Fruit fly (Drosophila melanogaster) whole organism, embryonic: ENCODE data around the gene salr.

Experiments
- Abd-B ChIP-seq: fragments of 200-800 bp; sonication (Bioruptor generic); optimal IDR thresholded peaks from 2 replicates; lab custom pipeline; 2018; ENCODE audit warnings: missing biosample characterization, mild to moderate bottlenecking, missing genetic modification characterization, moderate library complexity
- Awh ChIP-seq: fragments of 200-800 bp; sonication (Bioruptor generic); IDR thresholded peaks from 2 replicates; pipeline ENCODE4, ENCODE4 v1.3.6; 2022; ENCODE audit warnings: missing biosample characterization, missing genetic modification characterization
- CG10209 ChIP-seq: fragments of 200-800 bp; sonication (Bioruptor generic); optimal IDR thresholded peaks from 3 replicates; lab custom pipeline; 2017; ENCODE audit warnings: missing biosample characterization, mild to moderate bottlenecking, missing genetic modification characterization, missing genetic modification reagents
- CG11398 ChIP-seq: fragments of 200-800 bp; sonication (Bioruptor generic); optimal IDR thresholded peaks from 2 replicates; lab custom pipeline; 2016; ENCODE audit warnings: missing biosample characterization, missing genetic modification characterization
- CG12659 ChIP-seq: fragments of 200-800 bp; sonication (Bioruptor generic); optimal IDR thresholded peaks from 3 replicates; lab custom pipeline; 2017; ENCODE audit warnings: mild to moderate bottlenecking, missing biosample characterization, missing genetic modification reagents, missing genetic modification characterization
- CG12942 ChIP-seq: fragments of 200-800 bp; sonication (Bioruptor generic); optimal IDR thresholded peaks from 3 replicates; lab custom pipeline; 2016; ENCODE audit warnings: missing biosample characterization, missing genetic modification characterization
- CG17912 ChIP-seq: fragments of 200-800 bp; sonication (Bioruptor generic); optimal IDR thresholded peaks from 2 replicates; lab custom pipeline; 2018; ENCODE audit warnings: missing biosample characterization, mild to moderate bottlenecking, missing genetic modification characterization
- CG2202 ChIP-seq: fragments of 200-800 bp; sonication (Bioruptor generic); optimal IDR thresholded peaks from 2 replicates; lab custom pipeline; 2018; ENCODE audit warnings: missing biosample characterization, mild to moderate bottlenecking, missing genetic modification characterization
- CG30020 ChIP-seq: fragments of 200-800 bp; optimal IDR thresholded peaks from 2 replicates; lab custom pipeline; 2019; ENCODE audit warnings: missing biosample characterization, mild to moderate bottlenecking, missing genetic modification characterization, moderate library complexity
- CG6175 ChIP-seq: fragments of 200-800 bp; sonication (Bioruptor generic); IDR thresholded peaks from 3 replicates; pipeline ENCODE4 v1.3.6; 2022; ENCODE audit warnings: missing biosample characterization, missing genetic modification characterization
- CG6765 ChIP-seq: fragments of 200-800 bp; sonication (Bioruptor generic); optimal IDR thresholded peaks from 3 replicates; lab custom pipeline; 2017; ENCODE audit warnings: missing biosample characterization, mild to moderate bottlenecking, missing genetic modification characterization
- CG7271 ChIP-seq: fragments of 200-800 bp; sonication (Bioruptor generic); optimal IDR thresholded peaks from 2 replicates; lab custom pipeline; 2018; ENCODE audit warnings: missing biosample characterization, mild to moderate bottlenecking, missing genetic modification characterization, moderate library complexity
- CG7839 ChIP-seq: fragments of 200-800 bp; sonication (Bioruptor generic); optimal IDR thresholded peaks from 3 replicates; lab custom pipeline; 2018; ENCODE audit warnings: missing biosample characterization, mild to moderate bottlenecking, missing genetic modification characterization, moderate library complexity
- CG8281 ChIP-seq: fragments of 200-800 bp; sonication (Bioruptor generic); optimal IDR thresholded peaks from 2 replicates; lab custom pipeline; 2018; ENCODE audit warnings: missing biosample characterization, mild to moderate bottlenecking, missing genetic modification characterization, moderate library complexity
- Dp ChIP-seq: fragments of 200-800 bp; sonication (Bioruptor generic); optimal IDR thresholded peaks from 2 replicates; lab custom pipeline; 2018; ENCODE audit warnings: missing biosample characterization, mild to moderate bottlenecking, missing genetic modification characterization, moderate library complexity
- Fer1 ChIP-seq: fragments of 200-800 bp; sonication (Bioruptor generic); optimal IDR thresholded peaks from 2 replicates; lab custom pipeline; 2017; ENCODE audit warnings: missing biosample characterization, mild to moderate bottlenecking, missing genetic modification characterization
- H2.0 ChIP-seq: fragments of 200-800 bp; sonication (Bioruptor generic); IDR thresholded peaks from 2 replicates; pipeline ENCODE4 v1.3.6; 2022; ENCODE audit warnings: missing biosample characterization, missing genetic modification characterization
- Hey ChIP-seq: fragments of 200-800 bp; sonication (Bioruptor generic); optimal IDR thresholded peaks from 3 replicates; lab custom pipeline; 2018; ENCODE audit warnings: missing biosample characterization, mild to moderate bottlenecking, missing genetic modification characterization
- Jarid2 ChIP-seq: fragments of 200-800 bp; sonication (Bioruptor generic); optimal IDR thresholded peaks from 3 replicates; lab custom pipeline; 2017; ENCODE audit warnings: mild to moderate bottlenecking, missing biosample characterization, missing genetic modification reagents, missing genetic modification characterization
- Lpt ChIP-seq: fragments of >200 bp; optimal IDR thresholded peaks from 2 replicates; lab custom pipeline; 2018; ENCODE audit warnings: missing biosample characterization, missing genetic modification characterization
- Ptx1 ChIP-seq: fragments of 200-800 bp; sonication (Bioruptor generic); IDR thresholded peaks from 2 replicates; pipeline ENCODE4 v1.3.6; 2022; ENCODE audit warnings: missing biosample characterization, missing genetic modification characterization
- Sry-δ ChIP-seq: fragments of 200-800 bp; sonication (Bioruptor generic); optimal IDR thresholded peaks from 2 replicates; lab custom pipeline; 2016; ENCODE audit warnings: missing biosample characterization, missing genetic modification characterization
- TFAM ChIP-seq: fragments of 200-800 bp; sonication (Bioruptor generic); optimal IDR thresholded peaks from 2 replicates; lab custom pipeline; 2017; ENCODE audit warnings: missing biosample characterization, missing genetic modification characterization, inconsistent platforms
- Xbp1 ChIP-seq: fragments of 200-800 bp; sonication (Bioruptor generic); optimal IDR thresholded peaks from 3 replicates; lab custom pipeline; 2016; ENCODE audit warnings: missing biosample characterization, mild to moderate bottlenecking, missing genetic modification characterization
- bbx ChIP-seq: fragments of 200-800 bp; sonication (Bioruptor generic); IDR thresholded peaks from 2 replicates; pipeline ENCODE4 v1.3.6; 2022; ENCODE audit warnings: missing biosample characterization, missing genetic modification characterization; ENCODE audit not compliant: partially characterized antibody
- cad ChIP-seq: fragments of >200 bp; optimal IDR thresholded peaks from 2 replicates; lab custom pipeline; 2017; ENCODE audit warnings: missing biosample characterization, missing genetic modification characterization
- crc ChIP-seq: fragments of 200-800 bp; sonication (Bioruptor generic); optimal IDR thresholded peaks from 2 replicates; lab custom pipeline; 2016; ENCODE audit warnings: missing biosample characterization, missing genetic modification characterization
- dati ChIP-seq: fragments of 200-800 bp; sonication (Bioruptor generic); IDR thresholded peaks from 2 replicates; pipeline ENCODE4 v1.3.6; 2022; ENCODE audit warnings: missing biosample characterization, missing genetic modification characterization
- dmrt11E ChIP-seq: fragments of 200-800 bp; sonication (Bioruptor generic); optimal IDR thresholded peaks from 3 replicates; lab custom pipeline; 2018; ENCODE audit warnings: missing biosample characterization, mild to moderate bottlenecking, missing genetic modification characterization, moderate library complexity
- en ChIP-seq: fragments of 200-800 bp; sonication (Bioruptor generic); optimal IDR thresholded peaks from 2 replicates; lab custom pipeline; 2016; ENCODE audit warnings: missing biosample characterization, missing genetic modification characterization
- fd96Cb ChIP-seq: fragments of 200-800 bp; sonication (Bioruptor generic); optimal IDR thresholded peaks from 2 replicates; lab custom pipeline; 2018; ENCODE audit warnings: missing biosample characterization, mild to moderate bottlenecking, missing genetic modification characterization, moderate library complexity
- gcm2 ChIP-seq: fragments of 200-800 bp; sonication (Bioruptor generic); optimal IDR thresholded peaks from 2 replicates; lab custom pipeline; 2016; ENCODE audit warnings: missing biosample characterization, missing genetic modification characterization
- gfzf ChIP-seq: fragments of 200-800 bp; sonication (Bioruptor generic); optimal IDR thresholded peaks from 2 replicates; lab custom pipeline; 2016; ENCODE audit warnings: missing biosample characterization, mild to moderate bottlenecking, missing genetic modification characterization, moderate library complexity
- grn ChIP-seq: fragments of 200-800 bp; sonication (Bioruptor generic); optimal IDR thresholded peaks from 3 replicates; lab custom pipeline; 2017; ENCODE audit warnings: missing biosample characterization, missing genetic modification characterization
- insv ChIP-seq, 2 experiments: fragments of 200-800 bp; sonication (Bioruptor generic); optimal IDR thresholded peaks; 3 replicates each; lab custom pipeline; 2016 to 2018; ENCODE audit warnings: missing biosample characterization in 2 of 2, missing genetic modification characterization in 2 of 2
- kay ChIP-seq: fragments of 200-800 bp; sonication (Bioruptor generic); optimal IDR thresholded peaks from 2 replicates; lab custom pipeline; 2016; ENCODE audit warnings: missing biosample characterization, missing genetic modification characterization
- lilli ChIP-seq: fragments of 200-800 bp; sonication (Bioruptor generic); optimal IDR thresholded peaks from 3 replicates; lab custom pipeline; 2016; ENCODE audit warnings: missing biosample characterization, missing genetic modification characterization
- pita ChIP-seq: fragments of 200-800 bp; sonication (Bioruptor generic); optimal IDR thresholded peaks from 2 replicates; lab custom pipeline; 2017; ENCODE audit warnings: missing biosample characterization, mild to moderate bottlenecking, missing genetic modification characterization
- pros ChIP-seq: fragments of 200-800 bp; sonication (Bioruptor generic); optimal IDR thresholded peaks from 3 replicates; lab custom pipeline; 2019; ENCODE audit warnings: missing biosample characterization, mild to moderate bottlenecking, missing genetic modification characterization, moderate library complexity
- sens-2 ChIP-seq: fragments of 200-800 bp; sonication (Bioruptor generic); IDR thresholded peaks from 2 replicates; pipeline ENCODE4 v1.3.6; 2022; ENCODE audit warnings: missing biosample characterization, missing genetic modification characterization
- ssp ChIP-seq: fragments of 200-800 bp; sonication (Bioruptor generic); IDR thresholded peaks from 2 replicates; pipeline ENCODE4 v1.3.6; 2022; ENCODE audit warnings: missing biosample characterization, missing genetic modification characterization
- tgo ChIP-seq: fragments of 200-800 bp; sonication (Bioruptor generic); IDR thresholded peaks from 3 replicates; pipeline ENCODE4 v1.3.6; 2022; ENCODE audit warnings: missing biosample characterization, missing genetic modification characterization
- tll ChIP-seq, 2 experiments: fragments of 200-800 bp in 1 of 2; fragments of >200 bp in 1 of 2; sonication (Bioruptor generic) in 1 of 2; optimal IDR thresholded peaks; 2 replicates each; lab custom pipeline; 2017 to 2019; ENCODE audit warnings: missing biosample characterization in 2 of 2, missing genetic modification characterization in 2 of 2, mild to moderate bottlenecking in 1 of 2, moderate library complexity in 1 of 2
- trh ChIP-seq: fragments of 200-800 bp; sonication (Bioruptor generic); optimal IDR thresholded peaks from 2 replicates; lab custom pipeline; 2016; ENCODE audit warnings: missing biosample characterization, missing genetic modification characterization
- zen ChIP-seq: fragments of 200-800 bp; sonication (Bioruptor generic); optimal IDR thresholded peaks from 3 replicates; lab custom pipeline; 2018; ENCODE audit warnings: missing biosample characterization, mild to moderate bottlenecking, missing genetic modification characterization, moderate library complexity

Gene salr

DNA sequence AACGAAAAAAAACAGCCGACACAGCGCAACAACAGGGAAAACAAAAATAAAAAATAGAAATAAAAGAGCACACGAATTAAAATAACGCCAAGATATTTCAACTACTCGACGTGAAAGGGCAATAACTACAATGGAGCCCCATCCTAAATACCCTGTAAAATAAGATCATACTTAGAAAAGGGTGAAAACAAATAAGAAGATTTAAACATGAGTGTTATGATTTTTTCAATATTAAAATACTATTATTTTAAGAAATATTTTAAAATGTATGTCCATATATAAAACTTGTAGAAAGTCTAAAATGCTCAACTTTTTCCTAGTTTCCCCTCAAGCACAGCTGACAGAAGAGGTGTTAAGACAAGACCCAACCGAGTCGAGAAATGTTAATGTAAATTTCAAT, 17.7 kb upstream of the salr start (continued):
- TF ChIP-seq gfzf (GFP tag; lab: Kevin White, UChicago) (no peak), tgo (peak; percentile 16; the same call in 1 of the 3 replicates), CG12942 (no peak), CG17912 (GFP tag; lab: Kevin White, UChicago) (no peak), CG7839 (tag; lab: Kevin White, UChicago) (peak; percentile 45), Fer1 (GFP tag; lab: Kevin White, UChicago) (no peak), Jarid2 (GFP tag; lab: Kevin White, UChicago) (no peak), Hey (no peak), Xbp1 (peak; percentile 30), CG6765 (no peak), CG2202 (tag; lab: Kevin White, UChicago) (peak; percentile 31), ssp (GFP tag; lab: Robert Waterston, UW) (no peak), en (GFP tag; lab: Kevin White, UChicago) (no peak), CG12659 (no peak), CG10209 (no peak), H2.0 (GFP tag; lab: Robert Waterston, UW) (0 out of 2 replicates have a peak, but pooled peaks have one; percentile 7), Lpt (GFP tag; lab: Kevin White, UChicago) (no peak), fd96Cb (peak; percentile 34), TFAM (GFP tag; lab: Kevin White, UChicago) (no peak), CG30020 (tag; lab: Kevin White, UChicago) (no peak), insv (GFP tag; optimal IDR thresholded peaks at IDR 0.05; lab: Kevin White, UChicago) (no peak), trh (GFP tag; lab: Kevin White, UChicago) (no peak), lilli (no peak), Awh (GFP tag; lab: Robert Waterston, UW) (no peak), bbx (GFP tag; lab: Robert Waterston, UW) (no peak), dmrt11E (peak; percentile 73), CG8281 (tag; lab: Kevin White, UChicago) (no peak), gcm2 (no peak), CG6175 (no peak), Abd-B (GFP tag; lab: Kevin White, UChicago) (no peak), Ptx1 (GFP tag; lab: Robert Waterston, UW) (peak; percentile 34; the same call in 1 of the 2 replicates), dati (GFP tag; lab: Robert Waterston, UW) (no peak), kay (GFP tag; lab: Kevin White, UChicago) (no peak), sens-2 (no peak), pita (GFP tag; lab: Kevin White, UChicago) (no peak)
- TF ChIP-seq, all 482 proteins: peak for 71

dm6 chr2L:11343218-11343617, 15.5 kb upstream of the salr start, which contains the start of gene CG14926:
Gene CG14926 (minus strand): TSS chr2L:11343318.
- TF ChIP-seq grn (peak; percentile 3), pros (GFP tag; lab: Kevin White, UChicago) (no peak), CG11398 (no peak)

- TF ChIP-seq zen (peak; percentile 53), CG7271 (tag; lab: Kevin White, UChicago) (peak; percentile 19), crc (GFP tag; lab: Kevin White, UChicago) (no peak), cad (GFP tag; lab: Kevin White, UChicago) (peak; percentile 88), Dp (GFP tag; lab: Kevin White, UChicago) (no peak), Sry-δ (GFP tag; lab: Kevin White, UChicago) (no peak), tll (GFP tag; optimal IDR thresholded peaks at IDR 0.05; lab: Kevin White, UChicago) (peak in 1 of 2 experiments; percentile 69)
Observed at dm6 chr2L:11343935-11344334, 14.7 kb upstream of the salr start.
